Worm (Caenorhabditis elegans) whole organism, midembryonic: ENCODE results near the gene cest-7.

Experiments
- klf-2 ChIP-seq: fragments of 200-800 bp; sonication (Bioruptor generic); conservative IDR thresholded peaks from 2 replicates; pipeline ENCODE4 v1.3.6; 2022; ENCODE audit warnings: missing genetic modification reagents, missing genetic modification characterization, missing compliant biosample characterization
- ztf-23 ChIP-seq: fragments of 200-800 bp; sonication (Bioruptor generic); IDR thresholded peaks from 2 replicates; pipeline ENCODE4 v1.3.6; 2022; ENCODE audit warnings: missing genetic modification reagents, missing genetic modification characterization, missing compliant biosample characterization

- TF ChIP-seq klf-2 (GFP tag; lab: Robert Waterston, UW) (no peak), ztf-23 (GFP tag; lab: Robert Waterston, UW) (no peak)
These were observed 48.1 kb upstream of the cest-7 start for ce11 chrX:12181606-12182005.
